Worm (Caenorhabditis elegans): ENCODE measurements around the gene math-18.

ce11 chrII:2108295-2108694 is 45.5 kb upstream of the math-18 start, which contains the start of gene R52.4:
- TF ChIP-seq F13H6.1 (tag; optimal IDR thresholded peaks at IDR 0.05) (no peak), nhr-11 (tag; optimal IDR thresholded peaks at IDR 0.05) (no peak), fkh-10 (GFP tag; optimal IDR thresholded peaks at IDR 0.05) (no peak), ceh-18 (tag; optimal IDR thresholded peaks at IDR 0.05) (no peak), ttx-3 (tag; optimal IDR thresholded peaks at IDR 0.05) (no peak), gmeb-2 (tag; optimal IDR thresholded peaks at IDR 0.05) (no peak), mec-3 (tag; optimal IDR thresholded peaks at IDR 0.05; ENCODE audit: borderline replicate concordance) (no peak), ztf-16 (tag; optimal IDR thresholded peaks at IDR 0.05) (no peak), nhr-232 (tag; optimal IDR thresholded peaks at IDR 0.05) (no peak), tbx-7 (tag; optimal IDR thresholded peaks at IDR 0.05) (no peak), tbx-2 (tag; optimal IDR thresholded peaks at IDR 0.05) (no peak), lim-6 (tag; optimal IDR thresholded peaks at IDR 0.05) (no peak), nfya-1 (tag; optimal IDR thresholded peaks at IDR 0.05) (no peak)

All from whole organism, late embryonic.